Worm (Caenorhabditis elegans): ENCODE data around the gene Y53G8B.1.
A peak's percentile ranks its signal among the peaks of the same experiment; 100 is the strongest.

The Y53G8B.1 gene

ce11 chrIII:3129036-3129435 is at the start of gene Y53G8B.1:
Gene Y53G8B.1 (plus strand): TSS chrIII:3129277.
- TF ChIP-seq elt-2 (tag; optimal IDR thresholded peaks at IDR 0.05) (peak; percentile 13), pqm-1 (tag; optimal IDR thresholded peaks at IDR 0.05) (peak; percentile 12), jun-1 (tag; optimal IDR thresholded peaks at IDR 0.05) (no peak)

- TF ChIP-seq nfya-1 (tag; optimal IDR thresholded peaks at IDR 0.05; ENCODE audit: insufficient read depth): peak; percentile 34
- no peak for TF ChIP-seq tbx-2 (tag; optimal IDR thresholded peaks at IDR 0.05)
- TF ChIP-seq nhr-12 (tag; optimal IDR thresholded peaks at IDR 0.05): no peak
- no peak for TF ChIP-seq skn-1 (tag; optimal IDR thresholded peaks at IDR 0.05)
Measured at ce11 chrIII:3086471-3086870, 42.6 kb upstream of the Y53G8B.1 start, which contains the start of gene sft-1. Gene sft-1 (plus strand): TSS chrIII:3086671.

ce11 chrIII:3091572-3091971 is 37.5 kb upstream of the Y53G8B.1 start, which contains the start of gene ccep-135:
Gene ccep-135 (plus strand): TSS chrIII:3091872.
- TF ChIP-seq nhr-43 (tag; optimal IDR thresholded peaks at IDR 0.05; ENCODE audit: poor library complexity, severe bottlenecking) (no peak), R02D3.7 (tag; optimal IDR thresholded peaks at IDR 0.05) (no peak), nhr-237 (tag; optimal IDR thresholded peaks at IDR 0.05) (no peak), aly-2 (tag; optimal IDR thresholded peaks at IDR 0.05) (no peak), ZK546.5 (tag; optimal IDR thresholded peaks at IDR 0.05) (no peak), nhr-12 (tag; optimal IDR thresholded peaks at IDR 0.05) (no peak), mml-1 (tag; optimal IDR thresholded peaks at IDR 0.05) (no peak), lsy-12 (tag; optimal IDR thresholded peaks at IDR 0.05) (no peak), nhr-77 (tag; optimal IDR thresholded peaks at IDR 0.05) (no peak), pha-4 (tag; optimal IDR thresholded peaks at IDR 0.05) (no peak), sea-2 (GFP tag; optimal IDR thresholded peaks at IDR 0.05) (no peak), zag-1 (tag; optimal IDR thresholded peaks at IDR 0.05) (no peak), nhr-11 (tag; optimal IDR thresholded peaks at IDR 0.05) (no peak), nhr-25 (tag; optimal IDR thresholded peaks at IDR 0.05) (no peak), lin-39 (tag; optimal IDR thresholded peaks at IDR 0.05) (no peak), nfya-1 (tag; optimal IDR thresholded peaks at IDR 0.05; ENCODE audit: insufficient read depth) (no peak), egl-5 (tag; optimal IDR thresholded peaks at IDR 0.05) (no peak), ceh-82 (tag; optimal IDR thresholded peaks at IDR 0.05) (no peak), fos-1 (tag; optimal IDR thresholded peaks at IDR 0.05) (no peak)

ce11 chrIII:3094694-3095093 is 34.4 kb upstream of the Y53G8B.1 start:
- TF ChIP-seq nhr-76 (tag; optimal IDR thresholded peaks at IDR 0.05): no peak
- TF ChIP-seq ceh-16 (tag; optimal IDR thresholded peaks at IDR 0.05): no peak
- TF ChIP-seq elt-3 (tag; optimal IDR thresholded peaks at IDR 0.05): no peak
- TF ChIP-seq elt-2 (tag; optimal IDR thresholded peaks at IDR 0.05): no peak
- TF ChIP-seq fos-1 (tag; optimal IDR thresholded peaks at IDR 0.05): no peak
- TF ChIP-seq unc-62 (GFP tag; optimal IDR thresholded peaks at IDR 0.05): no peak
- TF ChIP-seq ama-1 (optimal IDR thresholded peaks at IDR 0.05): no peak

ce11 chrIII:3096091-3096490 is 33.0 kb upstream of the Y53G8B.1 start:
- TF ChIP-seq nfya-1 (tag; optimal IDR thresholded peaks at IDR 0.05; ENCODE audit: insufficient read depth): peak; percentile 13
- no peak for TF ChIP-seq ZK546.5 (tag; optimal IDR thresholded peaks at IDR 0.05)
- TF ChIP-seq elt-2 (tag; optimal IDR thresholded peaks at IDR 0.05): no peak
- no peak for TF ChIP-seq eor-1 (tag; optimal IDR thresholded peaks at IDR 0.05)
- TF ChIP-seq pqm-1 (tag; optimal IDR thresholded peaks at IDR 0.05): no peak
- peak; percentile 46 for TF ChIP-seq lin-39 (tag; optimal IDR thresholded peaks at IDR 0.05)
- no peak for TF ChIP-seq ceh-9 (tag; optimal IDR thresholded peaks at IDR 0.05)
- no peak for TF ChIP-seq fos-1 (tag; optimal IDR thresholded peaks at IDR 0.05)
- TF ChIP-seq hmg-11 (tag; optimal IDR thresholded peaks at IDR 0.05): peak; percentile 30
- no peak for TF ChIP-seq nhr-11 (tag; optimal IDR thresholded peaks at IDR 0.05)
- TF ChIP-seq nhr-28 (tag; optimal IDR thresholded peaks at IDR 0.05): no peak
- no peak for TF ChIP-seq aly-2 (tag; optimal IDR thresholded peaks at IDR 0.05)

ce11 chrIII:3099407-3099806 is 29.7 kb upstream of the Y53G8B.1 start:
- TF ChIP-seq nhr-28 (tag; optimal IDR thresholded peaks at IDR 0.05) (no peak), lsy-12 (tag; optimal IDR thresholded peaks at IDR 0.05) (no peak), nhr-25 (tag; optimal IDR thresholded peaks at IDR 0.05) (no peak), snpc-4 (tag; optimal IDR thresholded peaks at IDR 0.05) (no peak), nhr-11 (tag; optimal IDR thresholded peaks at IDR 0.05) (no peak), ceh-9 (tag; optimal IDR thresholded peaks at IDR 0.05) (no peak), pqm-1 (tag; optimal IDR thresholded peaks at IDR 0.05) (no peak), lin-39 (tag; optimal IDR thresholded peaks at IDR 0.05) (no peak), egl-27 (tag; optimal IDR thresholded peaks at IDR 0.05) (no peak), tbx-2 (tag; optimal IDR thresholded peaks at IDR 0.05) (no peak), mml-1 (tag; optimal IDR thresholded peaks at IDR 0.05) (no peak)
